Fruit fly (Drosophila melanogaster) whole organism, embryonic: Measurements from ENCODE around the gene CG16998.

ENCODE experiments used
- CG11723 ChIP-seq: fragments of 200-800 bp; sonication (Bioruptor generic); optimal IDR thresholded peaks from 2 replicates; lab custom pipeline; 2017; ENCODE audit warnings: missing biosample characterization, mild to moderate bottlenecking, missing genetic modification characterization
- CG12071 ChIP-seq: fragments of 200-800 bp; sonication (Bioruptor generic); optimal IDR thresholded peaks from 3 replicates; lab custom pipeline; 2018; ENCODE audit warnings: missing biosample characterization, mild to moderate bottlenecking, missing genetic modification characterization
- CG12219 ChIP-seq: fragments of 200-800 bp; sonication (Bioruptor generic); optimal IDR thresholded peaks from 3 replicates; lab custom pipeline; 2018; ENCODE audit warnings: missing biosample characterization, mild to moderate bottlenecking, missing genetic modification characterization
- CG12391 ChIP-seq: fragments of 200-800 bp; sonication (Bioruptor generic); optimal IDR thresholded peaks from 3 replicates; lab custom pipeline; 2018; ENCODE audit warnings: missing biosample characterization, mild to moderate bottlenecking, missing genetic modification characterization, moderate library complexity
- CG14441 ChIP-seq: fragments of 200-800 bp; sonication (Bioruptor generic); IDR thresholded peaks from 2 replicates; pipeline ENCODE4 v1.3.6; 2022; ENCODE audit warnings: missing biosample characterization, missing genetic modification characterization
- CG15601 ChIP-seq: fragments of 200-800 bp; sonication (Bioruptor generic); optimal IDR thresholded peaks from 3 replicates; lab custom pipeline; 2019; ENCODE audit warnings: missing biosample characterization, mild to moderate bottlenecking, missing genetic modification characterization, moderate library complexity
- CG18262 ChIP-seq: fragments of 200-800 bp; optimal IDR thresholded peaks from 3 replicates; lab custom pipeline; 2019; ENCODE audit warnings: missing biosample characterization, mild to moderate bottlenecking, missing genetic modification characterization, moderate library complexity
- CG18599 ChIP-seq: fragments of 200-800 bp; sonication (Bioruptor generic); optimal IDR thresholded peaks from 3 replicates; lab custom pipeline; 2017; ENCODE audit warnings: missing biosample characterization, missing genetic modification characterization, mild to moderate bottlenecking, moderate library complexity, missing genetic modification reagents
- CG3847 ChIP-seq: fragments of 200-800 bp; sonication (Bioruptor generic); IDR thresholded peaks from 2 replicates; pipeline ENCODE4 v1.3.6; 2022; ENCODE audit warnings: missing biosample characterization, missing genetic modification characterization
- CG5245 ChIP-seq: fragments of 200-800 bp; sonication (Bioruptor generic); optimal IDR thresholded peaks from 3 replicates; lab custom pipeline; 2016; ENCODE audit warnings: missing biosample characterization, missing genetic modification characterization
- CG6683 ChIP-seq: fragments of 200-800 bp; sonication (Bioruptor generic); optimal IDR thresholded peaks from 2 replicates; lab custom pipeline; 2017; ENCODE audit warnings: missing biosample characterization, mild to moderate bottlenecking, missing genetic modification characterization, missing genetic modification reagents
- CG7372 ChIP-seq: fragments of 200-800 bp; sonication (Bioruptor generic); IDR thresholded peaks from 2 replicates; pipeline ENCODE4 v1.3.6; 2022; ENCODE audit warnings: missing biosample characterization, missing genetic modification characterization
- CG7839 ChIP-seq: fragments of 200-800 bp; sonication (Bioruptor generic); optimal IDR thresholded peaks from 3 replicates; lab custom pipeline; 2018; ENCODE audit warnings: missing biosample characterization, mild to moderate bottlenecking, missing genetic modification characterization, moderate library complexity
- CG8281 ChIP-seq: fragments of 200-800 bp; sonication (Bioruptor generic); optimal IDR thresholded peaks from 2 replicates; lab custom pipeline; 2018; ENCODE audit warnings: missing biosample characterization, mild to moderate bottlenecking, missing genetic modification characterization, moderate library complexity
- CG8290 ChIP-seq, 3 experiments: fragments of 200-800 bp; sonication (Bioruptor generic); optimal IDR thresholded peaks; 2 replicates each; lab custom pipeline; 2016 to 2019; ENCODE audit warnings: missing biosample characterization in 3 of 3, missing genetic modification characterization in 3 of 3, mild to moderate bottlenecking in 2 of 3, moderate library complexity in 1 of 3
- CG8388 ChIP-seq: fragments of 200-800 bp; sonication (Bioruptor generic); optimal IDR thresholded peaks from 2 replicates; lab custom pipeline; 2019; ENCODE audit warnings: missing biosample characterization, mild to moderate bottlenecking, missing genetic modification characterization, moderate library complexity
- CG9215 ChIP-seq: fragments of 200-800 bp; sonication (Bioruptor generic); IDR thresholded peaks from 2 replicates; pipeline ENCODE4 v1.3.6; 2022; ENCODE audit warnings: missing biosample characterization, missing genetic modification characterization
- Chrac-16 ChIP-seq: fragments of 200-800 bp; sonication (Bioruptor generic); optimal IDR thresholded peaks from 3 replicates; lab custom pipeline; 2016; ENCODE audit warnings: missing biosample characterization, missing genetic modification characterization
- CoRest ChIP-seq: fragments of 200-800 bp; sonication (Bioruptor generic); optimal IDR thresholded peaks from 3 replicates; lab custom pipeline; 2018; ENCODE audit warnings: missing biosample characterization, mild to moderate bottlenecking, missing genetic modification characterization, moderate library complexity
- Dfd ChIP-seq, 2 experiments: fragments of >200 bp; optimal IDR thresholded peaks; 2 replicates each; lab custom pipeline; 2017; ENCODE audit warnings: missing biosample characterization in 2 of 2, missing genetic modification characterization in 2 of 2
- Dll ChIP-seq: fragments of 200-800 bp; sonication (Bioruptor generic); IDR thresholded peaks from 4 replicates; pipeline ENCODE4 v1.3.6; 2022; ENCODE audit warnings: missing biosample characterization, missing genetic modification characterization; ENCODE audit not compliant: partially characterized antibody
- Gug ChIP-seq: fragments of 200-800 bp; sonication (Bioruptor generic); IDR thresholded peaks from 4 replicates; pipeline ENCODE4 v1.3.6; 2022; ENCODE audit warnings: missing biosample characterization, missing genetic modification characterization
- Hey ChIP-seq: fragments of 200-800 bp; sonication (Bioruptor generic); optimal IDR thresholded peaks from 3 replicates; lab custom pipeline; 2018; ENCODE audit warnings: missing biosample characterization, mild to moderate bottlenecking, missing genetic modification characterization
- Hr3 ChIP-seq: fragments of 200-800 bp; sonication (Bioruptor generic); optimal IDR thresholded peaks from 3 replicates; lab custom pipeline; 2016; ENCODE audit warnings: missing biosample characterization, missing genetic modification characterization
- Lhr ChIP-seq: fragments of 200-800 bp; sonication (Bioruptor generic); optimal IDR thresholded peaks from 3 replicates; lab custom pipeline; 2017; ENCODE audit warnings: mild to moderate bottlenecking, missing biosample characterization, missing genetic modification reagents, missing genetic modification characterization
- Nf-YC ChIP-seq: fragments of 200-800 bp; optimal IDR thresholded peaks from 3 replicates; lab custom pipeline; 2019; ENCODE audit warnings: missing biosample characterization, mild to moderate bottlenecking, missing genetic modification characterization, moderate library complexity
- Pdp1 ChIP-seq, 2 experiments: fragments of 200-800 bp; sonication (Bioruptor generic); optimal IDR thresholded peaks; 3 replicates each; lab custom pipeline; 2016; ENCODE audit warnings: missing biosample characterization in 2 of 2, missing genetic modification characterization in 2 of 2, mild to moderate bottlenecking in 1 of 2, moderate library complexity in 1 of 2
- Rfx ChIP-seq: fragments of 200-800 bp; sonication (Bioruptor generic); IDR thresholded peaks from 2 replicates; pipeline ENCODE4 v1.3.6; 2022; ENCODE audit warnings: missing biosample characterization, missing genetic modification characterization
- YL-1 ChIP-seq: fragments of 200-800 bp; sonication (Bioruptor generic); optimal IDR thresholded peaks from 3 replicates; lab custom pipeline; 2017; ENCODE audit warnings: missing biosample characterization, mild to moderate bottlenecking, missing genetic modification characterization
- amos ChIP-seq: fragments of 200-800 bp; sonication (Bioruptor generic); IDR thresholded peaks from 2 replicates; pipeline ENCODE4 v1.3.6; 2022; ENCODE audit warnings: missing biosample characterization, missing genetic modification characterization; ENCODE audit not compliant: partially characterized antibody
- cas ChIP-seq: fragments of 200-800 bp; sonication (Bioruptor generic); IDR thresholded peaks from 2 replicates; pipeline ENCODE4 v1.3.6; 2022; ENCODE audit warnings: missing biosample characterization, missing genetic modification characterization
- chinmo ChIP-seq: fragments of 200-800 bp; sonication (Bioruptor generic); IDR thresholded peaks from 4 replicates; pipeline ENCODE4 v1.3.6; 2022; ENCODE audit warnings: missing biosample characterization, missing genetic modification characterization; ENCODE audit not compliant: partially characterized antibody
- en ChIP-seq: fragments of 200-800 bp; sonication (Bioruptor generic); optimal IDR thresholded peaks from 2 replicates; lab custom pipeline; 2016; ENCODE audit warnings: missing biosample characterization, missing genetic modification characterization
- gfzf ChIP-seq: fragments of 200-800 bp; sonication (Bioruptor generic); optimal IDR thresholded peaks from 2 replicates; lab custom pipeline; 2016; ENCODE audit warnings: missing biosample characterization, mild to moderate bottlenecking, missing genetic modification characterization, moderate library complexity
- grn ChIP-seq: fragments of 200-800 bp; sonication (Bioruptor generic); optimal IDR thresholded peaks from 3 replicates; lab custom pipeline; 2017; ENCODE audit warnings: missing biosample characterization, missing genetic modification characterization
- hbn ChIP-seq: fragments of 200-800 bp; sonication (Bioruptor generic); IDR thresholded peaks from 2 replicates; pipeline ENCODE4 v1.3.6; 2022; ENCODE audit warnings: missing biosample characterization, missing genetic modification characterization; ENCODE audit not compliant: partially characterized antibody
- hkb ChIP-seq, 2 experiments: fragments of 200-800 bp in 1 of 2; fragments of >200 bp in 1 of 2; sonication (Bioruptor generic) in 1 of 2; IDR thresholded peaks in 1 of 2; optimal IDR thresholded peaks in 1 of 2; 2 replicates each; pipeline versions ENCODE4 v1.3.6 to Lab custom; 2017 to 2022; ENCODE audit warnings: missing biosample characterization in 1 of 2, missing genetic modification characterization in 1 of 2
- ken ChIP-seq: fragments of 200-800 bp; sonication (Bioruptor generic); IDR thresholded peaks from 3 replicates; pipeline ENCODE4 v1.3.6; 2022; ENCODE audit warnings: missing biosample characterization, missing genetic modification characterization
- mld ChIP-seq: fragments of 200-800 bp; sonication (Bioruptor generic); IDR thresholded peaks from 3 replicates; pipeline ENCODE4 v1.3.6; 2022; ENCODE audit warnings: missing biosample characterization, missing genetic modification characterization; ENCODE audit not compliant: partially characterized antibody
- pzg ChIP-seq: fragments of 200-800 bp; sonication (Bioruptor generic); optimal IDR thresholded peaks from 3 replicates; lab custom pipeline; 2018; ENCODE audit warnings: missing biosample characterization, mild to moderate bottlenecking, missing genetic modification characterization, moderate library complexity
- rib ChIP-seq: fragments of 200-800 bp; sonication (Bioruptor generic); IDR thresholded peaks from 2 replicates; pipeline ENCODE4 v1.3.6; 2022; ENCODE audit warnings: missing biosample characterization, missing genetic modification characterization
- stc ChIP-seq: fragments of 200-800 bp; sonication (Bioruptor generic); IDR thresholded peaks from 2 replicates; pipeline ENCODE4 v1.3.6; 2022; ENCODE audit warnings: missing biosample characterization, missing genetic modification characterization
- tin ChIP-seq: fragments of 200-800 bp; sonication (Bioruptor generic); optimal IDR thresholded peaks from 3 replicates; lab custom pipeline; 2016; ENCODE audit warnings: missing biosample characterization, missing genetic modification characterization
- ttk ChIP-seq: fragments of 200-800 bp; sonication (Bioruptor generic); IDR thresholded peaks from 2 replicates; pipeline ENCODE4 v2.1.2; 2022; ENCODE audit warnings: missing biosample characterization, missing genetic modification characterization
- zf30C ChIP-seq: fragments of 200-800 bp; sonication (Bioruptor generic); optimal IDR thresholded peaks from 3 replicates; lab custom pipeline; 2018; ENCODE audit warnings: missing biosample characterization, mild to moderate bottlenecking, missing genetic modification characterization
- zfh2 ChIP-seq: fragments of 200-800 bp; sonication (Bioruptor generic); optimal IDR thresholded peaks from 2 replicates; lab custom pipeline; 2016; ENCODE audit warnings: missing biosample characterization, missing genetic modification characterization

The CG16998 gene

dm6 chr3L:7510414-7511384 lies 28.9 kb downstream of the CG16998 start, which contains the start of gene CG7546 (continued):
- TF ChIP-seq CG14441 (GFP tag; lab: Robert Waterston, UW), result peak; percentile 44; the same call in 1 of the 2 replicates
- no peak for TF ChIP-seq chinmo
- peak; percentile 50 for TF ChIP-seq CG7839 (tag; lab: Kevin White, UChicago)
- TF ChIP-seq zfh2 (GFP tag; lab: Kevin White, UChicago), result peak; percentile 40
- peak; percentile 63 for TF ChIP-seq Lhr (GFP tag; lab: Kevin White, UChicago)
- peak; percentile 10 for TF ChIP-seq Chrac-16 (GFP tag; lab: Kevin White, UChicago)
- TF ChIP-seq YL-1, result peak; percentile 43
- TF ChIP-seq CG11723 (GFP tag; lab: Kevin White, UChicago), result no peak
- TF ChIP-seq Dll (GFP tag; lab: Robert Waterston, UW), result 0 out of 4 replicates have a peak, but pooled peaks have one; percentile 30
- no peak for TF ChIP-seq cas
- no peak for TF ChIP-seq hbn (GFP tag; lab: Robert Waterston, UW)
- TF ChIP-seq hkb (optimal IDR thresholded peaks at IDR 0.05; lab: Kevin White, UChicago), result no peak
- no peak for TF ChIP-seq hkb (GFP tag; IDR thresholded peaks at IDR 0.05; lab: Robert Waterston, UW)
- TF ChIP-seq grn (GFP tag; lab: Kevin White, UChicago), result no peak
- no peak for TF ChIP-seq CG8281 (tag; lab: Kevin White, UChicago)
- TF ChIP-seq pzg, result peak; percentile 68
- TF ChIP-seq CG7372, result 0 out of 2 replicates have a peak, but pooled peaks have one; percentile 9
- TF ChIP-seq CG8290 (GFP tag; optimal IDR thresholded peaks at IDR 0.05; lab: Kevin White, UChicago), result peak; percentile 42
- no peak for TF ChIP-seq CG8290 (tag; optimal IDR thresholded peaks at IDR 0.05; lab: Kevin White, UChicago)
- peak; percentile 22 for TF ChIP-seq Nf-YC (tag; lab: Kevin White, UChicago)
- peak; percentile 52; the same call in 1 of the 4 replicates for TF ChIP-seq Gug (GFP tag; lab: Robert Waterston, UW)
- TF ChIP-seq CG12391 (tag; lab: Kevin White, UChicago), result peak; percentile 76
- TF ChIP-seq CG5245 (GFP tag; lab: Kevin White, UChicago), result no peak
- TF ChIP-seq Hey (tag; lab: Kevin White, UChicago), result no peak
- TF ChIP-seq CG8388 (GFP tag; lab: Kevin White, UChicago), result peak; percentile 20
- TF ChIP-seq Rfx, result peak; percentile 49
- TF ChIP-seq Hr3 (GFP tag; lab: Kevin White, UChicago), result peak; percentile 56
- peak; percentile 10 for TF ChIP-seq tin (GFP tag; lab: Kevin White, UChicago)
- peak; percentile 76 for TF ChIP-seq gfzf
- peak; percentile 53 for TF ChIP-seq CG9215 (GFP tag; lab: Robert Waterston, UW)
- peak; percentile 73 for TF ChIP-seq CG3847 (GFP tag; lab: Robert Waterston, UW)
- 0 out of 3 replicates have a peak, but pooled peaks have one; percentile 15 for TF ChIP-seq ken (GFP tag; lab: Robert Waterston, UW)
- TF ChIP-seq ttk (GFP tag; lab: Robert Waterston, UW), result no peak
- peak in 1 of 2 experiments; percentile 21 for TF ChIP-seq Pdp1 (GFP tag; optimal IDR thresholded peaks at IDR 0.05; lab: Kevin White, UChicago)
- 0 out of 2 replicates have a peak, but pooled peaks have one; percentile 13 for TF ChIP-seq amos (GFP tag; lab: Robert Waterston, UW)
- 0 out of 2 replicates have a peak, but pooled peaks have one; percentile 17 for TF ChIP-seq stc
- no peak for TF ChIP-seq en (GFP tag; lab: Kevin White, UChicago)
- TF ChIP-seq CG18262, result peak; percentile 39
- TF ChIP-seq zf30C (GFP tag; lab: Kevin White, UChicago), result peak; percentile 38
- no peak for TF ChIP-seq CG12219
- peak; percentile 72 for TF ChIP-seq CoRest (tag; lab: Kevin White, UChicago)
- no peak for TF ChIP-seq CG6683 (GFP tag; lab: Kevin White, UChicago)
- no peak for TF ChIP-seq mld (GFP tag; lab: Robert Waterston, UW)
- peak; percentile 5 for TF ChIP-seq CG18599 (GFP tag; lab: Kevin White, UChicago)
- peak; percentile 63 for TF ChIP-seq rib (GFP tag; lab: Robert Waterston, UW)
- TF ChIP-seq CG12071 (GFP tag; lab: Kevin White, UChicago), result no peak
- TF ChIP-seq Dfd (GFP tag; optimal IDR thresholded peaks at IDR 0.05; lab: Kevin White, UChicago), result no peak
- TF ChIP-seq CG15601 (tag; lab: Kevin White, UChicago), result peak; percentile 12
